Worm (Caenorhabditis elegans): ENCODE results near the gene M02B7.2.

M02B7.2 gene

DNA sequence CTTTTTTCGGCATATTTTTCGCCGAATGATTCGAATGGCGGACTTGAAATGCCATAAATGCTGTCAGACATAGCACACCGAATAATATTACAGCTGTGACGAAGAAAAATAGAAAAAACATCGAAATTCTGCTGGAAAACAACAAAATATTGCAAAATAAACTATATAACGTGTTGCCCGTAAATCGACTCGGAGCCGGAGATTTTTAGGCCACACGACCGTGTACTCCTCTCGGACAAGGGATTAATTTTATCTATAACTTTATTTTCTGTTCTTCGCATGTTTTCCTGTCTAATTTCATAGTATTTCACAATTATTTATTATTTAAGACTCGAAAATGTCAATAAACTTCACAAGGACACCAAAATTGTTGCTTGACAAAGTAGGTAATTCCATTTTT is at the start of gene M02B7.2, which contains the start of gene algn-14:
TSS of gene M02B7.2 (plus strand) at position 330 of the 400 bp plus-strand sequence.
TSS of gene algn-14 (minus strand) at position 175 of the 400 bp plus-strand sequence.
- TF ChIP-seq snpc-4 (tag; optimal IDR thresholded peaks at IDR 0.05) = peak; percentile 70
- TF ChIP-seq ceh-82 (tag; optimal IDR thresholded peaks at IDR 0.05) = no peak
- TF ChIP-seq nhr-12 (tag; optimal IDR thresholded peaks at IDR 0.05) = no peak
- TF ChIP-seq ceh-16 (tag; optimal IDR thresholded peaks at IDR 0.05) = no peak
- no peak for TF ChIP-seq nhr-28 (tag; optimal IDR thresholded peaks at IDR 0.05)
- no peak for TF ChIP-seq nhr-25 (tag; optimal IDR thresholded peaks at IDR 0.05)
- no peak for TF ChIP-seq ama-1 (optimal IDR thresholded peaks at IDR 0.05)
- TF ChIP-seq ztf-4 (tag; optimal IDR thresholded peaks at IDR 0.05) = no peak
- no peak for TF ChIP-seq nhr-77 (tag; optimal IDR thresholded peaks at IDR 0.05)
- TF ChIP-seq elt-3 (tag; optimal IDR thresholded peaks at IDR 0.05) = no peak
- TF ChIP-seq unc-39 (tag; optimal IDR thresholded peaks at IDR 0.05) = no peak
- TF ChIP-seq pqm-1 (tag; optimal IDR thresholded peaks at IDR 0.05) = no peak
- TF ChIP-seq nhr-237 (tag; optimal IDR thresholded peaks at IDR 0.05) = no peak
- TF ChIP-seq jun-1 (tag; optimal IDR thresholded peaks at IDR 0.05) = peak; percentile 22
- TF ChIP-seq sea-2 (GFP tag; optimal IDR thresholded peaks at IDR 0.05) = no peak
- peak; percentile 74 for TF ChIP-seq lin-15B (tag; optimal IDR thresholded peaks at IDR 0.05)
- TF ChIP-seq tbx-2 (tag; optimal IDR thresholded peaks at IDR 0.05) = no peak
- no peak for TF ChIP-seq elt-1 (tag; optimal IDR thresholded peaks at IDR 0.05)
- peak; percentile 47 for TF ChIP-seq elt-2 (tag; optimal IDR thresholded peaks at IDR 0.05)
- TF ChIP-seq nhr-23 (tag; optimal IDR thresholded peaks at IDR 0.05) = peak; percentile 42
- peak; percentile 92 for TF ChIP-seq R02D3.7 (tag; optimal IDR thresholded peaks at IDR 0.05)
- peak; percentile 42 for TF ChIP-seq nfya-1 (tag; optimal IDR thresholded peaks at IDR 0.05; ENCODE audit: insufficient read depth)
- no peak for TF ChIP-seq unc-62 (GFP tag; optimal IDR thresholded peaks at IDR 0.05)
- TF ChIP-seq fkh-10 (GFP tag; optimal IDR thresholded peaks at IDR 0.05) = no peak
- no peak for TF ChIP-seq aly-2 (tag; optimal IDR thresholded peaks at IDR 0.05)
- TF ChIP-seq eor-1 (tag; optimal IDR thresholded peaks at IDR 0.05) = no peak
- no peak for TF ChIP-seq ztf-11 (tag; optimal IDR thresholded peaks at IDR 0.05)
- TF ChIP-seq ceh-9 (tag; optimal IDR thresholded peaks at IDR 0.05) = no peak
- TF ChIP-seq hmg-11 (tag; optimal IDR thresholded peaks at IDR 0.05) = peak; percentile 30
- TF ChIP-seq fos-1 (tag; optimal IDR thresholded peaks at IDR 0.05) = no peak
- TF ChIP-seq egl-27 (tag; optimal IDR thresholded peaks at IDR 0.05) = no peak
- TF ChIP-seq pha-4 (tag; optimal IDR thresholded peaks at IDR 0.05) = peak; percentile 66
- TF ChIP-seq lin-39 (tag; optimal IDR thresholded peaks at IDR 0.05) = peak; percentile 9
- no peak for TF ChIP-seq nhr-11 (tag; optimal IDR thresholded peaks at IDR 0.05)
- no peak for TF ChIP-seq nhr-76 (tag; optimal IDR thresholded peaks at IDR 0.05)
- no peak for TF ChIP-seq egl-5 (tag; optimal IDR thresholded peaks at IDR 0.05)
- TF ChIP-seq mdl-1 (tag; optimal IDR thresholded peaks at IDR 0.05) = no peak
- no peak for TF ChIP-seq daf-12 (tag; optimal IDR thresholded peaks at IDR 0.05)
- no peak for TF ChIP-seq nhr-67 (tag; optimal IDR thresholded peaks at IDR 0.05)
- TF ChIP-seq lsy-12 (tag; optimal IDR thresholded peaks at IDR 0.05) = peak; percentile 19
- no peak for TF ChIP-seq mml-1 (tag; optimal IDR thresholded peaks at IDR 0.05)
- peak; percentile 88 for TF ChIP-seq nhr-43 (tag; optimal IDR thresholded peaks at IDR 0.05; ENCODE audit: poor library complexity, severe bottlenecking)
- no peak for TF ChIP-seq skn-1 (tag; optimal IDR thresholded peaks at IDR 0.05)
- no peak for TF ChIP-seq zag-1 (tag; optimal IDR thresholded peaks at IDR 0.05)
- peak; percentile 5 for TF ChIP-seq ceh-28 (tag; optimal IDR thresholded peaks at IDR 0.05)
- no peak for TF ChIP-seq fkh-2 (tag; optimal IDR thresholded peaks at IDR 0.05)
- TF ChIP-seq ZK546.5 (tag; optimal IDR thresholded peaks at IDR 0.05) = no peak

DNA sequence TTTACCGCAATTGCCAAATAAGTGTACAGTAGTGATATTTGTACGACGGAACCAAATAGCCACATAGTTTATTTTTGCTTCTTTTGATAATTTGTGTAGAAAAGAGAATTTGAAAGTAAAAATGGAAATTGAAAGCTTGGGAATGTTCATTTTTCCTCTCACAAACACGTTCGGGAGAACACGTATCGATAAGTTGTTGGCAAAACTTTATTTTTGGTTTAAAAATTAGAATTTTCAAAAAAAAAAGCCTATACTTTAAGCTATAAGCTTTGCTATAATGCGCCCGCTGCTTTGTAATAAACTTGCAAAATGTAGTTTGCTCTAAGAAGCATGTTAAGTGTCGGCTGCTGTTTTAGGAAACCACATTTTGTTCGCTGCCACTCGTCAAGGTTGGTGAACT is 48.0 kb upstream of the M02B7.2 start, which contains the start of gene Y37E11AR.7:
TSS of gene Y37E11AR.7 (minus strand) at position 101 of the 400 bp plus-strand sequence.
- TF ChIP-seq skn-1 (tag; optimal IDR thresholded peaks at IDR 0.05) (no peak), nhr-77 (tag; optimal IDR thresholded peaks at IDR 0.05) (no peak), nhr-67 (tag; optimal IDR thresholded peaks at IDR 0.05) (no peak), jun-1 (tag; optimal IDR thresholded peaks at IDR 0.05) (no peak), ceh-28 (tag; optimal IDR thresholded peaks at IDR 0.05) (no peak), ceh-16 (tag; optimal IDR thresholded peaks at IDR 0.05) (no peak), daf-12 (tag; optimal IDR thresholded peaks at IDR 0.05) (no peak), zag-1 (tag; optimal IDR thresholded peaks at IDR 0.05) (no peak), ztf-11 (tag; optimal IDR thresholded peaks at IDR 0.05) (no peak), aly-2 (tag; optimal IDR thresholded peaks at IDR 0.05) (no peak), nfya-1 (tag; optimal IDR thresholded peaks at IDR 0.05; ENCODE audit: insufficient read depth) (no peak), nhr-23 (tag; optimal IDR thresholded peaks at IDR 0.05) (no peak), elt-1 (tag; optimal IDR thresholded peaks at IDR 0.05) (no peak)

Measured in whole organism, L3 larva.